Worm (Caenorhabditis elegans): ENCODE measurements around the gene acl-4.
A peak's percentile ranks its signal among the peaks of the same experiment; 100 is the strongest.
"Not testable (repeated sequence)": the region's sequence is repeated elsewhere in the genome, so short reads cannot be mapped to it uniquely, and the experiment has no call there.

- peak; percentile 88 for TF ChIP-seq ztf-28 (GFP tag; IDR thresholded peaks at IDR 0.05)
- not testable (repeated sequence) for TF ChIP-seq tlf-1 (GFP tag; optimal IDR thresholded peaks at IDR 0.05)
Measured at ce11 chrX:2057828-2058418, 12.3 kb downstream of the acl-4 start.

Measured in whole organism, young adult.